Worm (Caenorhabditis elegans): Measurements from ENCODE around the gene cyp-35B3.

- TF ChIP-seq flt-1 (GFP tag; IDR thresholded peaks at IDR 0.05) (no peak), hmbx-1 (tag; optimal IDR thresholded peaks at IDR 0.05) (no peak), ama-1 (optimal IDR thresholded peaks at IDR 0.05) (no peak), scrt-1 (GFP tag; IDR thresholded peaks at IDR 0.05) (no peak), ceh-13 (GFP tag; optimal IDR thresholded peaks at IDR 0.05) (no peak), hmg-4 (GFP tag; optimal IDR thresholded peaks at IDR 0.05) (no peak), F13C5.2 (tag; optimal IDR thresholded peaks at IDR 0.05) (no peak), sea-1 (GFP tag; conservative IDR thresholded peaks at IDR 0.05) (no peak), pes-1 (GFP tag; IDR thresholded peaks at IDR 0.05) (no peak), ets-7 (tag; optimal IDR thresholded peaks at IDR 0.05) (no peak), tbx-37 (GFP tag; conservative IDR thresholded peaks at IDR 0.05) (no peak), tbx-11 (GFP tag; IDR thresholded peaks at IDR 0.05) (no peak), aly-1 (tag; optimal IDR thresholded peaks at IDR 0.05) (no peak)
These were observed 34.7 kb downstream of the cyp-35B3 start, which contains the start of gene nlp-31 for ce11 chrV:3979819-3980218.
